Fruit fly (Drosophila melanogaster): ENCODE data around the gene mRpS31.

Gene mRpS31

dm6 chr3L:16045831-16046336, 40.9 kb downstream of the mRpS31 start:
- TF ChIP-seq CG5204 (GFP tag; optimal IDR thresholded peaks at IDR 0.05) (peak; percentile 88), Crg-1 (GFP tag; optimal IDR thresholded peaks at IDR 0.05) (peak; percentile 30), Mnt (GFP tag; optimal IDR thresholded peaks at IDR 0.05) (peak; percentile 75), CG33017 (tag; optimal IDR thresholded peaks at IDR 0.05) (peak; percentile 97), cic (GFP tag; optimal IDR thresholded peaks at IDR 0.05) (no peak), bab1 (GFP tag; optimal IDR thresholded peaks at IDR 0.05) (peak; percentile 98), cnc (optimal IDR thresholded peaks at IDR 0.05) (no peak), Hr96 (GFP tag; optimal IDR thresholded peaks at IDR 0.05) (peak; percentile 66), ovo (GFP tag; optimal IDR thresholded peaks at IDR 0.05) (peak; percentile 54), CG14711 (tag; optimal IDR thresholded peaks at IDR 0.05) (peak; percentile 98), pad (GFP tag; optimal IDR thresholded peaks at IDR 0.05) (peak; percentile 77), tj (GFP tag; optimal IDR thresholded peaks at IDR 0.05) (peak; percentile 58), CG12768 (GFP tag; optimal IDR thresholded peaks at IDR 0.05) (peak; percentile 89), CG7101 (tag; optimal IDR thresholded peaks at IDR 0.05) (peak; percentile 96), Clk (GFP tag; optimal IDR thresholded peaks at IDR 0.05) (peak; percentile 81), kay (GFP tag; ENCODE audit: borderline replicate concordance) (peak; percentile 91), CG7045 (GFP tag; optimal IDR thresholded peaks at IDR 0.05) (peak; percentile 89), CG11617 (GFP tag; optimal IDR thresholded peaks at IDR 0.05) (peak; percentile 89), CG1620 (GFP tag; optimal IDR thresholded peaks at IDR 0.05) (peak; percentile 67), toe (GFP tag; optimal IDR thresholded peaks at IDR 0.05) (peak; percentile 42)

DNA sequence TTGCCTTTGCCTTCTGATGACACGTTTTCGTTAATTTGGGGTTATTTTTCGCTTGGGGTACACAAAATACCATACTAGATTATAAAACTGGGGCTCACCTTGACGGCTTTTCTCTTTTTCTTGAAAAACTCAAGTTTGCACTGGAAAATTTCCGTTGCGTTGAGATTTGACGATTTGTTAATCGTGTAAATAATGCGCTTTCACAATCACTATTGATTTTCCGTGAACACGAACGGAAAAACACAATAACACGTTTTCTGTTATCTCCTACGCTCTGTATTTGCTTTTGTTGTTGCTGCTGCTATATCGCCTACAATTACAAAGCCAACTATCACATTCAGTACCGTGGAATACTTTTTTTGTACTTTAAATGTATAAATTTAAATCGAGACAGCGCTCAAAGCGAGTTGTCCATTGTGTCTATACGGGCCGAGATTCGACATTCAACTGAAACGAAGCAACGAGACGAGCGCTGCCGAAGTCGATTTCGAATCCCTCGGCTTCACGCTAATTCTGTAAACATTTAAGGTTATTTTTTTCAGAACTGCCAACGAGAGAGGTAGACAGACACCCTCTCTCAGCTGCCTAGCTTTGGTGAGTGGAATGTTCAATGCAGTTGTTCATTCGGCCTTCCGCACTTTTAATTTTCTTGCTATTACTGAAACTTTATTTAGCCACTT, 41.5 kb downstream of the mRpS31 start:
- peak; percentile 49 for TF ChIP-seq Hr96 (GFP tag; optimal IDR thresholded peaks at IDR 0.05)
- no peak for TF ChIP-seq pad (GFP tag; optimal IDR thresholded peaks at IDR 0.05)
- TF ChIP-seq CG1620 (GFP tag; optimal IDR thresholded peaks at IDR 0.05) = peak; percentile 11
- peak; percentile 42 for TF ChIP-seq ovo (GFP tag; optimal IDR thresholded peaks at IDR 0.05)
- TF ChIP-seq Mnt (GFP tag; optimal IDR thresholded peaks at IDR 0.05) = peak; percentile 73
- no peak for TF ChIP-seq cnc (optimal IDR thresholded peaks at IDR 0.05)
- peak; percentile 76 for TF ChIP-seq CG12768 (GFP tag; optimal IDR thresholded peaks at IDR 0.05)
- peak; percentile 93 for TF ChIP-seq kay (GFP tag; ENCODE audit: borderline replicate concordance)
- TF ChIP-seq CG7101 (tag; optimal IDR thresholded peaks at IDR 0.05) = peak; percentile 49
- TF ChIP-seq cic (GFP tag; optimal IDR thresholded peaks at IDR 0.05) = peak; percentile 97
- TF ChIP-seq CG11617 (GFP tag; optimal IDR thresholded peaks at IDR 0.05) = peak; percentile 7
- peak; percentile 36 for TF ChIP-seq toe (GFP tag; optimal IDR thresholded peaks at IDR 0.05)
- TF ChIP-seq bab1 (GFP tag; optimal IDR thresholded peaks at IDR 0.05) = peak; percentile 30
- TF ChIP-seq CG7045 (GFP tag; optimal IDR thresholded peaks at IDR 0.05) = no peak
- TF ChIP-seq CG14711 (tag; optimal IDR thresholded peaks at IDR 0.05) = peak; percentile 28
- TF ChIP-seq CG5204 (GFP tag; optimal IDR thresholded peaks at IDR 0.05) = no peak
- peak; percentile 60 for TF ChIP-seq Crg-1 (GFP tag; optimal IDR thresholded peaks at IDR 0.05)
- TF ChIP-seq CG33017 (tag; optimal IDR thresholded peaks at IDR 0.05) = peak; percentile 72
- TF ChIP-seq Clk (GFP tag; optimal IDR thresholded peaks at IDR 0.05) = no peak
- TF ChIP-seq tj (GFP tag; optimal IDR thresholded peaks at IDR 0.05) = no peak

dm6 chr3L:16047105-16047504, 42.1 kb downstream of the mRpS31 start:
- TF ChIP-seq cic (GFP tag; optimal IDR thresholded peaks at IDR 0.05) (no peak), bab1 (GFP tag; optimal IDR thresholded peaks at IDR 0.05) (no peak), tj (GFP tag; optimal IDR thresholded peaks at IDR 0.05) (no peak)

DNA sequence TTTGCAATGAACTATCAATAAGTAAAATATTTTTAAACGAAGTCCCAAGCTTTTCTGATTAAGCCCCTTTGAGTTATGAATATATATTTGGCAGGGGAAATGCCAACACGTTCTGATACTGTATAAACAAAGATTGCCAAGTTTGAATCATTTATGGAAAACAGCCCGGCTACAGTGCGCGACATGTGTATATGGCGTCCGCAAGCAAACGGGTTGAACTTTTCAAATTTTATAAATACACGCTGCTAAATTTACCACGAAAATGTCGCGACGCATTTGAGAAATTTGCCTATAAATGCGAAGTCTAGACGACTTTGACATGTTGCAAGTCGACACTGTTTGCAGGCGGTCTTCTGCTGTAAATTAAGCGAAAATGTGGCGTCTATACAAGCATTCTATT, 43.1 kb downstream of the mRpS31 start:
- TF ChIP-seq pad (GFP tag; optimal IDR thresholded peaks at IDR 0.05) (peak; percentile 68), CG11617 (GFP tag; optimal IDR thresholded peaks at IDR 0.05) (peak; percentile 5), toe (GFP tag; optimal IDR thresholded peaks at IDR 0.05) (no peak), Hr96 (GFP tag; optimal IDR thresholded peaks at IDR 0.05) (no peak), bab1 (GFP tag; optimal IDR thresholded peaks at IDR 0.05) (peak; percentile 49), CG5204 (GFP tag; optimal IDR thresholded peaks at IDR 0.05) (no peak), cnc (optimal IDR thresholded peaks at IDR 0.05) (no peak), Crg-1 (GFP tag; optimal IDR thresholded peaks at IDR 0.05) (no peak), kay (GFP tag; ENCODE audit: borderline replicate concordance) (peak; percentile 56), cic (GFP tag; optimal IDR thresholded peaks at IDR 0.05) (no peak), Clk (GFP tag; optimal IDR thresholded peaks at IDR 0.05) (peak; percentile 27), CG14711 (tag; optimal IDR thresholded peaks at IDR 0.05) (no peak), CG7101 (tag; optimal IDR thresholded peaks at IDR 0.05) (peak; percentile 37), CG7045 (GFP tag; optimal IDR thresholded peaks at IDR 0.05) (peak; percentile 49), CG12768 (GFP tag; optimal IDR thresholded peaks at IDR 0.05) (peak; percentile 64), Mnt (GFP tag; optimal IDR thresholded peaks at IDR 0.05) (peak; percentile 4), CG1620 (GFP tag; optimal IDR thresholded peaks at IDR 0.05) (no peak), tj (GFP tag; optimal IDR thresholded peaks at IDR 0.05) (peak; percentile 36), ovo (GFP tag; optimal IDR thresholded peaks at IDR 0.05) (no peak), CG33017 (tag; optimal IDR thresholded peaks at IDR 0.05) (peak; percentile 17)

dm6 chr3L:16048722-16049459, 43.9 kb downstream of the mRpS31 start:
- TF ChIP-seq CG11617 (GFP tag; optimal IDR thresholded peaks at IDR 0.05) = no peak
- TF ChIP-seq CG12768 (GFP tag; optimal IDR thresholded peaks at IDR 0.05) = no peak
- no peak for TF ChIP-seq bab1 (GFP tag; optimal IDR thresholded peaks at IDR 0.05)

All from whole organism, adult.